Fruit fly (Drosophila melanogaster) whole organism, wandering third instar larva: ENCODE results near the gene Ugt301D1.

Source experiments
- CG9705 ChIP-seq: fragments of 200-800 bp; sonication (Bioruptor generic); optimal IDR thresholded peaks from 2 replicates; lab custom pipeline; 2018; ENCODE audit warnings: missing biosample characterization, mild to moderate bottlenecking, missing genetic modification characterization
- Mio ChIP-seq: sonication (Bioruptor generic); optimal IDR thresholded peaks from 2 replicates; lab custom pipeline; 2016; ENCODE audit warnings: missing biosample characterization, missing genetic modification characterization
- Rel ChIP-seq, 2 experiments: fragments of 200-800 bp; sonication (Bioruptor generic) in 1 of 2; optimal IDR thresholded peaks; 2 replicates in 1 of 2; 3 replicates in 1 of 2; lab custom pipeline; 2016 to 2019; ENCODE audit warnings: mild to moderate bottlenecking in 2 of 2, missing biosample characterization in 2 of 2, missing genetic modification characterization in 2 of 2, moderate library complexity in 1 of 2
- dl ChIP-seq, 2 experiments: fragments of 175-275, 200-275 bp in 1 of 2; fragments of 200-275 bp in 1 of 2; sonication (Bioruptor generic); optimal IDR thresholded peaks; lab custom pipeline; 2018; ENCODE audit warnings: mild to moderate bottlenecking in 2 of 2, missing biosample characterization in 2 of 2, missing genetic modification characterization in 2 of 2, moderate library complexity in 2 of 2; ENCODE audit not compliant: partially characterized antibody in 2 of 2, insufficient read depth in 1 of 2
- usp ChIP-seq: fragments of >200 bp; optimal IDR thresholded peaks from 2 replicates; lab custom pipeline; 2017; ENCODE audit warnings: missing biosample characterization, missing genetic modification characterization

DNA sequence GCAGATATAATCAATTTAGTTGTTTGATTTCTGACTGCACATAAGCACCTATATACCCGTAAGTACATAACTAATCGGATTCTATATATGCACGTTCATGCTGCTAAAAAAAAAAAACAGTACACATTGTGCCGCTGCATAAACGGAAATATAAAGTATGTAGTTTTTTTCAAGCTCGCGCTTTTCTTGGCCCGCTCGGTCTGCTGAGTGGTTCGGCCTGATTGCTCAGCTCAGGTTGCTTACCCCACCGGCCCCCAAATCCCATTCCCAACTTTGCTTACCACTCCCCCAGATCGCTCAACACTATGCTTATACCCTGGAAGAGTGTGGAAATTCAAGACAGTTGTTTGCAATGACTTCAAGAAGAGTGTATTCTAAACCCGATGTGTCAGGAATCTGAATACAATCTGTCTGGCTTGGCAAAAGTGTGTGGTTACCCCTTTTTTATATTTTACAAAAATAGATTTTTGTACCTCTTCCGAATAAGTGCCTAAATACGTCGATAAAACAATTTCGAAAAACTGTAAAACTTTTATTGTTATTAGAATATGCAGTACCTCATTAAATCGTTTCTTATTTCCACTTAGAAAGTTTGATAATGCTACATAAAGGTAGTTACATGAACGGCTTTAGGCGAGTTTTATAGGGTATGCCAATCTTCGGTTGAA is 30.7 kb upstream of the Ugt301D1 start:
- TF ChIP-seq dl (GFP tag; optimal IDR thresholded peaks at IDR 0.05; lab: Kevin White, UChicago; ENCODE audit: insufficient read depth in 1 of 2, partially characterized antibody in 2 of 2) (no peak), CG9705 (GFP tag; lab: Kevin White, UChicago) (no peak), usp (GFP tag; lab: Kevin White, UChicago) (no peak), Rel (GFP tag; optimal IDR thresholded peaks at IDR 0.05; lab: Kevin White, UChicago) (no peak), Rel (tag; optimal IDR thresholded peaks at IDR 0.05; lab: Kevin White, UChicago) (no peak), Mio (GFP tag; lab: Kevin White, UChicago) (no peak)
